Worm (Caenorhabditis elegans) whole organism, L2 larva: Measurements from ENCODE around the gene F22F7.3.

ENCODE experiments used
- elt-1 ChIP-seq: fragments of 150-350 bp; optimal IDR thresholded peaks from 2 replicates; lab custom pipeline; 2014; ENCODE audit warnings: missing biosample characterization, missing genetic modification characterization
- lin-39 ChIP-seq: fragments of 150-350 bp; optimal IDR thresholded peaks from 2 replicates; lab custom pipeline; 2014; ENCODE audit warnings: missing biosample characterization, missing genetic modification reagents, missing genetic modification characterization
- lsy-2 ChIP-seq, 2 experiments: fragments of 150-350 bp in 1 of 2; sonication (generic microtip) in 1 of 2; optimal IDR thresholded peaks; 2 replicates each; lab custom pipeline; 2014 to 2017; ENCODE audit warnings: missing biosample characterization in 2 of 2, missing genetic modification characterization in 2 of 2
- nhr-11 ChIP-seq: fragments of 150-350 bp; optimal IDR thresholded peaks from 2 replicates; lab custom pipeline; 2014; ENCODE audit warnings: missing biosample characterization, missing genetic modification characterization
- nhr-21 ChIP-seq: fragments of 150-350 bp; optimal IDR thresholded peaks from 2 replicates; lab custom pipeline; 2014; ENCODE audit warnings: missing biosample characterization, missing genetic modification characterization
- nhr-23 ChIP-seq: fragments of 150-350 bp; optimal IDR thresholded peaks from 2 replicates; lab custom pipeline; 2014; ENCODE audit warnings: missing biosample characterization, missing genetic modification reagents, missing genetic modification characterization
- skn-1 ChIP-seq: sonication (generic microtip); optimal IDR thresholded peaks from 2 replicates; lab custom pipeline; 2017; ENCODE audit warnings: missing biosample characterization, missing genetic modification characterization
- snpc-4 ChIP-seq: fragments of 150-350 bp; optimal IDR thresholded peaks from 2 replicates; lab custom pipeline; 2014; ENCODE audit warnings: missing biosample characterization, missing genetic modification characterization
- unc-55 ChIP-seq: fragments of 150-350 bp; sonication (generic microtip); optimal IDR thresholded peaks from 3 replicates; lab custom pipeline; 2014; ENCODE audit warnings: missing biosample characterization, missing genetic modification reagents, missing genetic modification characterization
- unc-62 ChIP-seq: fragments of 150-350 bp; optimal IDR thresholded peaks from 2 replicates; lab custom pipeline; 2014; ENCODE audit warnings: missing biosample characterization, missing genetic modification reagents, missing genetic modification characterization
- zag-1 ChIP-seq: fragments of 150-350 bp; optimal IDR thresholded peaks from 2 replicates; lab custom pipeline; 2014; ENCODE audit warnings: missing biosample characterization, missing genetic modification characterization
- ztf-11 ChIP-seq: sonication (generic microtip); optimal IDR thresholded peaks from 2 replicates; lab custom pipeline; 2017; ENCODE audit warnings: missing biosample characterization, missing genetic modification characterization

DNA sequence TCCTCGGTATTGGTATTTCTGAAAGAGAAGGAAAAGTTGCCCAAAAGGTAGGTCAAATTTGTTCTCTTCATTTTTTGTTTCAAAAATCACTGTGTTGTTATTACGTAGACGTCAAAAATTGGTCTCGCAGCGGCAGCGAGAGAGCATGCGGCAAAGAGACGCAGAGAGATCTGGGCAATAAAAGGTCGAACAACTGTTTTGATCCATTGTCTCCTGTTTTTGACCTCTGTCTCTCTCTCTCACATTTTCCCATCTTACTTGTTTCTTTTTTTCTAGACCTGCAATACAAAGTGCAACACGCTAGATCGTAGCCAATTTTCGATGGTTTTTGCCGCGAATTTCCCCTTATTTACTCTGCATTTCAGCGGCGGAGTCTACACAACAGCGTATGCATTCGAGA lies 16.1 kb downstream of the F22F7.3 start:
- TF ChIP-seq unc-55 (GFP tag; lab: Kevin White, UChicago) (no peak), nhr-21 (tag; lab: Kevin White, UChicago) (no peak), snpc-4 (no peak), ztf-11 (tag; lab: Kevin White, UChicago) (no peak), skn-1 (tag; lab: Kevin White, UChicago) (no peak), nhr-11 (no peak), nhr-23 (no peak), elt-1 (tag; lab: Kevin White, UChicago) (no peak), zag-1 (no peak), unc-62 (GFP tag; lab: Kevin White, UChicago) (no peak), lin-39 (tag; lab: Kevin White, UChicago) (no peak), lsy-2 (tag; optimal IDR thresholded peaks at IDR 0.05; lab: Kevin White, UChicago) (no peak)
